Worm (Caenorhabditis elegans): Measurements from ENCODE around the gene col-42.

DNA sequence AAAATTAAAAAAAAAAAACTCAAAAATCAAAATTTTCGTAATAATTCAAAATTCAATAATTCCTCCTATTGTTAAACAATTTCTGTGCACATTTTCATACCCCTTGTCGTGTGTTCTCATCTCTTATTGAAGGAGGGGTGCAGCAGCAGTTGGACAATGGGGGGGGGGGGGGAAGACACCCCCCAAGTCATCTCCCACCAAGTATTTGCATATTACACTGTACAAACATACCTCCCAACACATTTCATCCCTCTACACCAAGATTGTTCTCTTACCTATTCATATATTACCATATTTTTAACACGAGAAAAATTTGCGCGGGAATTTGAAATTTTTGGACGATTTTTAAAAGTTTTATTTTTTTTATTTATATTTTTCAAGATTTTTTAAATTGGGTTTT, 42.0 kb upstream of the col-42 start:
- TF ChIP-seq ama-1 (optimal IDR thresholded peaks at IDR 0.05) (no peak), ces-1 (GFP tag; optimal IDR thresholded peaks at IDR 0.05) (no peak), lin-39 (tag; optimal IDR thresholded peaks at IDR 0.05) (no peak), nhr-28 (tag; optimal IDR thresholded peaks at IDR 0.05) (no peak), madf-9 (GFP tag; conservative IDR thresholded peaks at IDR 0.05) (no peak), ceh-82 (tag; optimal IDR thresholded peaks at IDR 0.05) (no peak), nhr-77 (tag; optimal IDR thresholded peaks at IDR 0.05) (no peak), egl-27 (tag; optimal IDR thresholded peaks at IDR 0.05) (no peak), zfp-3 (GFP tag; conservative IDR thresholded peaks at IDR 0.05) (no peak), dmd-9 (GFP tag; IDR thresholded peaks at IDR 0.05) (no peak), unc-62 (GFP tag; optimal IDR thresholded peaks at IDR 0.05 in 1 of 2) (no peak), unc-62 (tag; optimal IDR thresholded peaks at IDR 0.05) (no peak), dve-1 (tag; optimal IDR thresholded peaks at IDR 0.05; ENCODE audit: insufficient read depth) (no peak)
